Fruit fly (Drosophila melanogaster) whole organism, adult: ENCODE results near the gene CG10345.

ENCODE experiments used
- CG5204 ChIP-seq: fragments of 200-800 bp; sonication (Bioruptor generic); optimal IDR thresholded peaks from 2 replicates; lab custom pipeline; 2016; ENCODE audit warnings: missing biosample characterization, missing genetic modification characterization
- Clk ChIP-seq: fragments of 200-800 bp; sonication (Bioruptor generic); optimal IDR thresholded peaks from 2 replicates; lab custom pipeline; 2017; ENCODE audit warnings: missing biosample characterization, missing genetic modification characterization
- Crg-1 ChIP-seq: fragments of 200-800 bp; sonication (Bioruptor generic); optimal IDR thresholded peaks from 2 replicates; lab custom pipeline; 2016; ENCODE audit warnings: missing biosample characterization, missing genetic modification characterization
- Hr96 ChIP-seq: fragments of 200-800 bp; sonication (Bioruptor generic); optimal IDR thresholded peaks from 2 replicates; lab custom pipeline; 2016; ENCODE audit warnings: missing biosample characterization, missing genetic modification characterization
- Mnt ChIP-seq: fragments of 200-800 bp; sonication (Bioruptor generic); optimal IDR thresholded peaks from 2 replicates; lab custom pipeline; 2016; ENCODE audit warnings: missing biosample characterization, mild to moderate bottlenecking, missing genetic modification characterization
- cic ChIP-seq: fragments of 200-800 bp; sonication (Bioruptor generic); optimal IDR thresholded peaks from 2 replicates; lab custom pipeline; 2017; ENCODE audit warnings: missing biosample characterization, mild to moderate bottlenecking, missing genetic modification characterization, moderate library complexity
- cnc ChIP-seq, 2 experiments: fragments of >200 bp; optimal IDR thresholded peaks; 2 replicates each; lab custom pipeline; 2017
- kay ChIP-seq: fragments of 200-800 bp; sonication (Bioruptor generic); peaks from one replicate; lab custom pipeline; 2016; ENCODE audit warnings: missing biosample characterization, missing genetic modification characterization, borderline replicate concordance
- ovo ChIP-seq: fragments of 200-800 bp; sonication (Bioruptor generic); optimal IDR thresholded peaks from 2 replicates; lab custom pipeline; 2016; ENCODE audit warnings: missing biosample characterization, missing genetic modification characterization
- tj ChIP-seq: fragments of 200-800 bp; sonication (Bioruptor generic); optimal IDR thresholded peaks from 3 replicates; lab custom pipeline; 2017; ENCODE audit warnings: missing biosample characterization, mild to moderate bottlenecking, missing genetic modification characterization, moderate library complexity

dm6 chr3R:16652091-16652490, 47.4 kb upstream of the CG10345 start, which contains the start of gene CG14907:
- no peak for TF ChIP-seq tj (GFP tag; lab: Kevin White, UChicago)
- TF ChIP-seq CG5204 (GFP tag; lab: Kevin White, UChicago): no peak
- TF ChIP-seq cic (GFP tag; lab: Kevin White, UChicago): no peak
- TF ChIP-seq ovo (GFP tag; lab: Kevin White, UChicago): no peak
- TF ChIP-seq Mnt (GFP tag; lab: Kevin White, UChicago): peak; percentile 26
- TF ChIP-seq Crg-1 (GFP tag; lab: Kevin White, UChicago): no peak
- TF ChIP-seq kay (GFP tag; lab: Kevin White, UChicago): peak; percentile 98
- TF ChIP-seq cnc (optimal IDR thresholded peaks at IDR 0.05; lab: Kevin White, UChicago): no peak
- TF ChIP-seq Hr96 (GFP tag; lab: Kevin White, UChicago): no peak
- TF ChIP-seq Clk (GFP tag; lab: Kevin White, UChicago): no peak
